Worm (Caenorhabditis elegans): ENCODE data around the gene plep-1.

Gene plep-1

DNA sequence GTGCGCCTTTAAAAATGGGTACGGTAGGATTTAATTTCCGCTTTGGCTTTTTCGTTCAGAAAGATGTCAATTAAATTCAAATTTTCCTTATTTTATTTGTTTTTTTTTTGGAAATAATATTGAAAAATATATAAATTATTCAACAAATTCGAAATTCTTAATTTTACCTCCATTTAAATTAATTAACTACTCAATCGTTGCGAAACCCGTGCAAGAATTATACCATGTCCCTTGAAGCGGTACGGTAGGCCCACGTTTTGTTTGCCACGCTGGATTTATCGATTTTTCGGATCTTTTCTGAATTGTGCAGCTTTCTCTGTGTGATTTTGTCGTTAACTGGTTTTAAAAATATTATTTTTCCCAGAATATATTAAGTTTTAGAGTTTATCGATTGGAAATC is 8.4 kb upstream of the plep-1 start, which contains the start of gene Y52E8A.2:
Y52E8A.2 (plus strand) TSS at position 382 of the 400 bp plus-strand sequence.
- TF ChIP-seq blmp-1 (tag; optimal IDR thresholded peaks at IDR 0.05): no peak
- no peak for TF ChIP-seq lsy-2 (tag; optimal IDR thresholded peaks at IDR 0.05)
- TF ChIP-seq unc-120 (tag; optimal IDR thresholded peaks at IDR 0.05; ENCODE audit: poor library complexity, severe bottlenecking): no peak
- no peak for TF ChIP-seq zip-8 (tag; optimal IDR thresholded peaks at IDR 0.05)
- TF ChIP-seq unc-62 (GFP tag; optimal IDR thresholded peaks at IDR 0.05): no peak
- TF ChIP-seq tbx-8 (GFP tag; optimal IDR thresholded peaks at IDR 0.05): no peak
- TF ChIP-seq hlh-1 (tag; optimal IDR thresholded peaks at IDR 0.05): no peak
- TF ChIP-seq M03D4.4 (tag; optimal IDR thresholded peaks at IDR 0.05): no peak
- no peak for TF ChIP-seq bed-3 (GFP tag; optimal IDR thresholded peaks at IDR 0.05)
- no peak for TF ChIP-seq cnd-1 (tag; optimal IDR thresholded peaks at IDR 0.05)
- TF ChIP-seq unc-39 (tag; optimal IDR thresholded peaks at IDR 0.05): no peak
- TF ChIP-seq drap-1 (GFP tag; optimal IDR thresholded peaks at IDR 0.05): no peak
- no peak for TF ChIP-seq mls-2 (tag; optimal IDR thresholded peaks at IDR 0.05)
- TF ChIP-seq mep-1 (tag; optimal IDR thresholded peaks at IDR 0.05): no peak
- TF ChIP-seq sem-2 (GFP tag; optimal IDR thresholded peaks at IDR 0.05): no peak
- no peak for TF ChIP-seq nhr-237 (tag; optimal IDR thresholded peaks at IDR 0.05)
- TF ChIP-seq lin-32 (GFP tag; optimal IDR thresholded peaks at IDR 0.05): no peak
- no peak for TF ChIP-seq nhr-12 (tag; optimal IDR thresholded peaks at IDR 0.05)

DNA sequence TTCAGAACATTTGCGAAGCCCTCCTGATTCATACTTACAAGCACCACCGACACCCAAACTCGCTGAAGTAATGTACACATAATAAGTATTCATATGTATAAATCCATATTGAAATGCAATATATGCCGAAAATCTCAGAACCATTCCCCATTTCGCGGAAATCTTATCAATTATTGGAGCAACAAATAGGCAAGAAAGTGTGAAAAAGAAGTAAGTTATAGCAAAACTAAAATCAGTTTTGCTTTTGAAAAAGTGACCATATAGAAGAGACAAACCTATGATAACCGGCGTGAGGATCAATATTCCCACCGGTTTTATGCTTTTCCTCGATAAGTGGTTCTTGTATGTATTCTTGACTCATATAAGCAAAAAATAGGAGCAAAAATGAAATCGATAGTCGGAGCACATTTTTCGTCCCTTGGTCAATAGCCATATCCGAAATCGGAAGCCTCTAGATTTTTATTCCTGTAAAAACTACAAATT is 7.6 kb upstream of the plep-1 start, which contains the start of gene Y52E8A.6:
Y52E8A.6 (minus strand) TSS at position 433 of the 483 bp plus-strand sequence.
- TF ChIP-seq lsy-2 (tag; optimal IDR thresholded peaks at IDR 0.05) (no peak), ceh-83 (GFP tag; optimal IDR thresholded peaks at IDR 0.05) (no peak)

- TF ChIP-seq sptf-1 (tag; optimal IDR thresholded peaks at IDR 0.05): no peak
- TF ChIP-seq flh-1 (GFP tag; optimal IDR thresholded peaks at IDR 0.05): no peak
- no peak for TF ChIP-seq nhr-2 (tag; optimal IDR thresholded peaks at IDR 0.05)
- TF ChIP-seq ceh-43 (GFP tag; optimal IDR thresholded peaks at IDR 0.05): no peak
- TF ChIP-seq unc-62 (GFP tag; optimal IDR thresholded peaks at IDR 0.05): no peak
- TF ChIP-seq M03D4.4 (tag; optimal IDR thresholded peaks at IDR 0.05): no peak
- TF ChIP-seq ztf-11 (tag; optimal IDR thresholded peaks at IDR 0.05): no peak
- TF ChIP-seq zip-8 (tag; optimal IDR thresholded peaks at IDR 0.05): no peak
Observed at ce11 chrII:4316011-4316410, 4.0 kb upstream of the plep-1 start, which contains the start of gene srw-40. TSS of gene srw-40 (minus strand) at chrII:4316111.

ce11 chrII:4306921-4307630 is 4.9 kb downstream of the plep-1 start, which contains the start of gene Y52E8A.3:
TSS of gene Y52E8A.3 (minus strand) at chrII:4306971.
- TF ChIP-seq nhr-12 (tag; optimal IDR thresholded peaks at IDR 0.05) (no peak), nhr-2 (tag; optimal IDR thresholded peaks at IDR 0.05) (no peak), mep-1 (tag; optimal IDR thresholded peaks at IDR 0.05) (no peak), nhr-28 (tag; optimal IDR thresholded peaks at IDR 0.05) (no peak), pha-4 (tag; optimal IDR thresholded peaks at IDR 0.05) (no peak), unc-39 (tag; optimal IDR thresholded peaks at IDR 0.05) (no peak), sem-2 (GFP tag; optimal IDR thresholded peaks at IDR 0.05) (no peak), nhr-237 (tag; optimal IDR thresholded peaks at IDR 0.05) (no peak), M03D4.4 (tag; optimal IDR thresholded peaks at IDR 0.05) (no peak), elt-3 (tag; optimal IDR thresholded peaks at IDR 0.05) (no peak), ces-1 (GFP tag; optimal IDR thresholded peaks at IDR 0.05) (no peak), unc-62 (GFP tag; optimal IDR thresholded peaks at IDR 0.05) (no peak), flh-1 (GFP tag; optimal IDR thresholded peaks at IDR 0.05) (no peak)

- TF ChIP-seq lsy-2 (tag; optimal IDR thresholded peaks at IDR 0.05) (no peak), mab-5 (tag; optimal IDR thresholded peaks at IDR 0.05) (no peak), nhr-2 (tag; optimal IDR thresholded peaks at IDR 0.05) (no peak), lin-13 (tag; optimal IDR thresholded peaks at IDR 0.05) (no peak), drap-1 (GFP tag; optimal IDR thresholded peaks at IDR 0.05) (no peak), ceh-39 (tag; optimal IDR thresholded peaks at IDR 0.05) (no peak), blmp-1 (tag; optimal IDR thresholded peaks at IDR 0.05) (no peak)
Observed at ce11 chrII:4301307-4301706, 10.7 kb downstream of the plep-1 start, which contains the start of gene gtf-2F1. TSS of gene gtf-2F1 (plus strand) at chrII:4301607.

Data from whole organism, mixed stage, embryonic.